Fruit fly (Drosophila melanogaster) whole organism, adult: Measurements from ENCODE around the gene wrm1.
A peak's percentile ranks its signal among the peaks of the same experiment; 100 is the strongest.

Source experiments
- CG11617 ChIP-seq: fragments of 200-800 bp; sonication (Bioruptor generic); optimal IDR thresholded peaks from 2 replicates; lab custom pipeline; 2017; ENCODE audit warnings: mild to moderate bottlenecking, missing biosample characterization, missing genetic modification reagents, missing genetic modification characterization
- CG12768 ChIP-seq: fragments of 200-800 bp; sonication (Bioruptor generic); optimal IDR thresholded peaks from 2 replicates; lab custom pipeline; 2017; ENCODE audit warnings: missing biosample characterization, missing genetic modification characterization, mild to moderate bottlenecking, moderate library complexity, missing genetic modification reagents
- CG14711 ChIP-seq: fragments of 200-800 bp; sonication (Bioruptor generic); optimal IDR thresholded peaks from 2 replicates; lab custom pipeline; 2018; ENCODE audit warnings: missing biosample characterization, mild to moderate bottlenecking, missing genetic modification characterization, moderate library complexity
- CG1620 ChIP-seq: fragments of 200-800 bp; sonication (Bioruptor generic); optimal IDR thresholded peaks from 2 replicates; lab custom pipeline; 2016; ENCODE audit warnings: missing biosample characterization, missing genetic modification characterization
- CG33017 ChIP-seq: fragments of 200-800 bp; sonication (Bioruptor generic); optimal IDR thresholded peaks from 2 replicates; lab custom pipeline; 2018; ENCODE audit warnings: missing biosample characterization, mild to moderate bottlenecking, missing genetic modification characterization, moderate library complexity
- CG5204 ChIP-seq: fragments of 200-800 bp; sonication (Bioruptor generic); optimal IDR thresholded peaks from 2 replicates; lab custom pipeline; 2016; ENCODE audit warnings: missing biosample characterization, missing genetic modification characterization
- CG7045 ChIP-seq: fragments of 200-800 bp; sonication (Bioruptor generic); optimal IDR thresholded peaks from 2 replicates; lab custom pipeline; 2017; ENCODE audit warnings: missing biosample characterization, mild to moderate bottlenecking, missing genetic modification characterization
- CG7101 ChIP-seq: fragments of 200-800 bp; sonication (Bioruptor generic); optimal IDR thresholded peaks from 2 replicates; lab custom pipeline; 2018; ENCODE audit warnings: missing biosample characterization, mild to moderate bottlenecking, missing genetic modification characterization, moderate library complexity
- Clk ChIP-seq: fragments of 200-800 bp; sonication (Bioruptor generic); optimal IDR thresholded peaks from 2 replicates; lab custom pipeline; 2017; ENCODE audit warnings: missing biosample characterization, missing genetic modification characterization
- Crg-1 ChIP-seq: fragments of 200-800 bp; sonication (Bioruptor generic); optimal IDR thresholded peaks from 2 replicates; lab custom pipeline; 2016; ENCODE audit warnings: missing biosample characterization, missing genetic modification characterization
- Hr96 ChIP-seq: fragments of 200-800 bp; sonication (Bioruptor generic); optimal IDR thresholded peaks from 2 replicates; lab custom pipeline; 2016; ENCODE audit warnings: missing biosample characterization, missing genetic modification characterization
- Mnt ChIP-seq: fragments of 200-800 bp; sonication (Bioruptor generic); optimal IDR thresholded peaks from 2 replicates; lab custom pipeline; 2016; ENCODE audit warnings: missing biosample characterization, mild to moderate bottlenecking, missing genetic modification characterization
- bab1 ChIP-seq: fragments of 200-800 bp; sonication (Bioruptor generic); optimal IDR thresholded peaks from 3 replicates; lab custom pipeline; 2019; ENCODE audit warnings: missing biosample characterization, mild to moderate bottlenecking, missing genetic modification characterization, moderate library complexity
- cic ChIP-seq: fragments of 200-800 bp; sonication (Bioruptor generic); optimal IDR thresholded peaks from 2 replicates; lab custom pipeline; 2017; ENCODE audit warnings: missing biosample characterization, mild to moderate bottlenecking, missing genetic modification characterization, moderate library complexity
- cnc ChIP-seq, 2 experiments: fragments of >200 bp; optimal IDR thresholded peaks; 2 replicates each; lab custom pipeline; 2017
- kay ChIP-seq: fragments of 200-800 bp; sonication (Bioruptor generic); peaks from one replicate; lab custom pipeline; 2016; ENCODE audit warnings: missing biosample characterization, missing genetic modification characterization, borderline replicate concordance
- ovo ChIP-seq: fragments of 200-800 bp; sonication (Bioruptor generic); optimal IDR thresholded peaks from 2 replicates; lab custom pipeline; 2016; ENCODE audit warnings: missing biosample characterization, missing genetic modification characterization
- pad ChIP-seq: fragments of 200-800 bp; sonication (Bioruptor generic); optimal IDR thresholded peaks from 3 replicates; lab custom pipeline; 2017; ENCODE audit warnings: missing biosample characterization, missing genetic modification characterization, mild to moderate bottlenecking, moderate library complexity, missing genetic modification reagents
- tj ChIP-seq: fragments of 200-800 bp; sonication (Bioruptor generic); optimal IDR thresholded peaks from 3 replicates; lab custom pipeline; 2017; ENCODE audit warnings: missing biosample characterization, mild to moderate bottlenecking, missing genetic modification characterization, moderate library complexity
- toe ChIP-seq: fragments of 200-800 bp; sonication (Bioruptor generic); optimal IDR thresholded peaks from 2 replicates; lab custom pipeline; 2016; ENCODE audit warnings: missing biosample characterization, missing genetic modification characterization

Gene wrm1

DNA sequence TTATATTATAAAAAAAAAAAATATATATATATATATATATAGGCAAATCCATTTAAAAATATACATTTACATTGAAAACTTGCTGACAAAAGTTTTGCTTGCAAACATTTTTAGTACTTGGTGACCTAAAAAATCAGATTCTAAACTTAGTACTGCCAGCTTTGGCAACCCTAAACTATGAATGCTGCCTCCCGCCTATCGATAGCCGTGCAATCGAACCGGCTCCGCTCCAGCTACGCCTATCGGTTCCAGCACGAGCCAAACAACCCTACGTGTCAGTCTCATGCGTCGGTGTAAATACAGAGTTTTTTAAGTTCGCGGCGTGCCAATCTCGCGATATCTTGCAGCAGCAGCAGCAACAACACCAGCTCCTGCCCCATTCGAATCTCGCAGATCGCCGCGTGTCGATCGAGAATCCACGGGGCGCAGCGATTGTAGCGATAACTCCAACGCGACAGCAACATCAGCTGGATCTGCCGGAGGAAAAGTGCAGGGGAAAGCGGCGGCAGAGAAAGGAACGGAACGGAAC, 25.4 kb upstream of the wrm1 start, which contains the start of gene Sec63:
TSS of gene Sec63 (plus strand) at position 238 of the 529 bp plus-strand sequence.
- TF ChIP-seq CG11617 (GFP tag; lab: Kevin White, UChicago) = peak; percentile 5
- TF ChIP-seq toe (GFP tag; lab: Kevin White, UChicago) = no peak
- TF ChIP-seq CG14711 = peak; percentile 98
- TF ChIP-seq tj = no peak
- TF ChIP-seq Mnt = peak; percentile 12
- no peak for TF ChIP-seq bab1 (GFP tag; lab: Kevin White, UChicago)
- peak; percentile 46 for TF ChIP-seq Hr96
- TF ChIP-seq CG7101 (tag; lab: Kevin White, UChicago) = no peak
- TF ChIP-seq Crg-1 (GFP tag; lab: Kevin White, UChicago) = no peak
- TF ChIP-seq CG12768 = no peak
- no peak for TF ChIP-seq CG7045
- peak; percentile 42 for TF ChIP-seq pad (GFP tag; lab: Kevin White, UChicago)
- no peak for TF ChIP-seq Clk (GFP tag; lab: Kevin White, UChicago)
- no peak for TF ChIP-seq CG33017 (tag; lab: Kevin White, UChicago)
- TF ChIP-seq cic = no peak
- TF ChIP-seq ovo (GFP tag; lab: Kevin White, UChicago) = peak; percentile 49
- TF ChIP-seq cnc (optimal IDR thresholded peaks at IDR 0.05; lab: Kevin White, UChicago) = no peak
- TF ChIP-seq kay = no peak
- no peak for TF ChIP-seq CG5204 (GFP tag; lab: Kevin White, UChicago)
- peak; percentile 40 for TF ChIP-seq CG1620

DNA sequence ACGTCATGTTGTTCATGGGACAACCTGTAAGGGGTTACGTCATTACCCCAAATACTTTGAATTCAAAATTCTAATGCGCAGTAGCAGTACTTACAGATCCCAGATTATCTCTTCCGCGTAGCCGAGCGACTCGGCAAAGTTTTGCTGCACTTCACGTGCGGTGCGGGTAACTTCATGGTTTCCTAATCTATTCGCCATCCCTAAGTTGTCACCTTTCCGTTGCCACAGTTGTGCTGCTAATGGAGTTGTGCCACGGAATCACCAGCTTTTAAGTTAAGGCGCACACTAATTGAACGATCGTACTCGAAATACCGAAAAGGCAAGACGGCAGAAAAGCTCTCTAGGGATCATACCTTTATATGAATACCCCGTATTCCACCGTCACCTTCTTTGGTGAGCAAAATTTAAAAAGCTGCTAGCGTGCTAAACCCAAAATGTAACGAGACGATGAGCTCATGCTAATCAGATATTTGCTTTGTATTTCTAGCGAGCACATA, 24.8 kb upstream of the wrm1 start, which contains the start of gene pst:
TSS of gene pst (minus strand) at position 437 of the 497 bp plus-strand sequence.
- peak; percentile 46 for TF ChIP-seq CG1620
- peak; percentile 43 for TF ChIP-seq CG7101 (tag; lab: Kevin White, UChicago)
- TF ChIP-seq Hr96 = peak; percentile 53
- TF ChIP-seq ovo (GFP tag; lab: Kevin White, UChicago) = no peak
- TF ChIP-seq CG14711 = no peak
- no peak for TF ChIP-seq CG5204 (GFP tag; lab: Kevin White, UChicago)
- TF ChIP-seq Crg-1 (GFP tag; lab: Kevin White, UChicago) = no peak
- TF ChIP-seq cic = no peak
- TF ChIP-seq cnc (optimal IDR thresholded peaks at IDR 0.05; lab: Kevin White, UChicago) = no peak
- TF ChIP-seq CG33017 (tag; lab: Kevin White, UChicago) = peak; percentile 12
- TF ChIP-seq CG7045 = no peak
- TF ChIP-seq CG11617 (GFP tag; lab: Kevin White, UChicago) = peak; percentile 39
- peak; percentile 56 for TF ChIP-seq Mnt
- no peak for TF ChIP-seq kay
- TF ChIP-seq bab1 (GFP tag; lab: Kevin White, UChicago) = peak; percentile 10

DNA sequence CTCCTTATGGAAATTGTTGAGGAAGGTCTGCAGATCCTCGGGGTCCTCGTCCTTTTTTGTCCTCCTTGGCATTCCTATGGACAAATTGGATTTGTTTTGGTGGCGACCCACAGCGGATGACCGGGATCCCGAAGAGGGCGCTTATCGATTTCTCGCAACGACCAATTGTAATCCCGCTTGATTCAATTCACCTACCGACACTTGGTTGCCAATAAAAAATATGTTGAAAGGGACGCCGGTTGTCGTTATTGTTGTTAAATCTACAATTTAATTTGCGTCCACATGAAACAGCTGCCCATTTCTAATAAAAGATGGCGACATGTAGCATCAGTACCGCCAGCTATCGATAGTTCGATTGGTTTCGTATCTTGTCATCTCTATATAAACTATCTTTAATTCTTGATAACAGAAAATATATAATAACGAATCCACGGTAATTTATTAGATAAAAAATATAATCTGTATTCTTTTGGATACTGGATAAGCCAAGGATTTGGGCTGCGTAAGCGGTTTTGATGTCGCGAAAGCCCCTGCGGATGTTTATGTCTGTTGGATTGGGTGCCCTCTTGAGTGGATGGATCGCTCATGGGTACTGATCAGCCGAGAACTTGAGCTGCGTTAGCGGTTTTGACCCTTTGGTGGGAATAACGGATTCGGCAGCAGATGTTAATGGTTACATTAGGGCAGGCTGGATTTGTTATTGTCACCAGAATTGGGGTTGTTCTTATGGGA, 21.5 kb upstream of the wrm1 start, which contains the start of gene CTCF:
TSS of gene CTCF (minus strand) at position 328 of the 732 bp plus-strand sequence.
- no peak for TF ChIP-seq Hr96
- no peak for TF ChIP-seq CG33017 (tag; lab: Kevin White, UChicago)
- TF ChIP-seq CG11617 (GFP tag; lab: Kevin White, UChicago) = peak; percentile 31
- TF ChIP-seq Clk (GFP tag; lab: Kevin White, UChicago) = no peak
- TF ChIP-seq ovo (GFP tag; lab: Kevin White, UChicago) = no peak
- TF ChIP-seq Mnt = peak; percentile 40
- TF ChIP-seq CG12768 = no peak
- no peak for TF ChIP-seq CG5204 (GFP tag; lab: Kevin White, UChicago)
- peak; percentile 22 for TF ChIP-seq CG14711
- no peak for TF ChIP-seq cnc (optimal IDR thresholded peaks at IDR 0.05; lab: Kevin White, UChicago)
- TF ChIP-seq toe (GFP tag; lab: Kevin White, UChicago) = no peak
- peak; percentile 53 for TF ChIP-seq pad (GFP tag; lab: Kevin White, UChicago)
- peak; percentile 29 for TF ChIP-seq CG7101 (tag; lab: Kevin White, UChicago)
- peak; percentile 49 for TF ChIP-seq tj
- peak; percentile 43 for TF ChIP-seq bab1 (GFP tag; lab: Kevin White, UChicago)
- TF ChIP-seq kay = no peak
- TF ChIP-seq cic = peak; percentile 22
- TF ChIP-seq CG7045 = no peak
- TF ChIP-seq Crg-1 (GFP tag; lab: Kevin White, UChicago) = no peak
- TF ChIP-seq CG1620 = no peak

DNA sequence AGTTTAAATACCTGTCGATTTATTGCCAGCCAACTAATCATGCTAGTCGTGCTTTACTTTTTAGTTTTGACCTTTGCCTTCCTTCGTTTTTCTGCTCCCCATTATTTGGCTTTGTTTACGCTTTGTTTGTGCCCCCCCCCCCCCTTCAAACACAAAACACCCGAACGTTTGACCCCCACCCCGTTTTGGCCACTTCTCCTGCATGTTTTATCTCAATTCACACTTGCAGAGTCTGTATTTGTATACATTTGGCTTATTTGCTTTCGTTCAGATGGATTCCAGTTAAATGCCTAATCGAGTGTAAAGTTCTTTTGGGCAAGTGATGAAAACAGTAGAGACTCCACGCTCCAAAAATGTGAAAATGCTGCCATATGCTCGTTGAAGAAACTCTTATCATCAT, 14.3 kb upstream of the wrm1 start:
- TF ChIP-seq CG12768 = no peak
- TF ChIP-seq Hr96 = no peak
- no peak for TF ChIP-seq cic
- TF ChIP-seq tj = no peak
- TF ChIP-seq toe (GFP tag; lab: Kevin White, UChicago) = no peak
- TF ChIP-seq Clk (GFP tag; lab: Kevin White, UChicago) = no peak
- TF ChIP-seq pad (GFP tag; lab: Kevin White, UChicago) = no peak
- TF ChIP-seq ovo (GFP tag; lab: Kevin White, UChicago) = no peak
- no peak for TF ChIP-seq CG14711
- no peak for TF ChIP-seq CG1620
- TF ChIP-seq CG33017 (tag; lab: Kevin White, UChicago) = no peak
- no peak for TF ChIP-seq bab1 (GFP tag; lab: Kevin White, UChicago)
- TF ChIP-seq CG5204 (GFP tag; lab: Kevin White, UChicago) = no peak
- TF ChIP-seq CG7045 = no peak
- no peak for TF ChIP-seq Crg-1 (GFP tag; lab: Kevin White, UChicago)
- no peak for TF ChIP-seq Mnt
- TF ChIP-seq CG11617 (GFP tag; lab: Kevin White, UChicago) = no peak

DNA sequence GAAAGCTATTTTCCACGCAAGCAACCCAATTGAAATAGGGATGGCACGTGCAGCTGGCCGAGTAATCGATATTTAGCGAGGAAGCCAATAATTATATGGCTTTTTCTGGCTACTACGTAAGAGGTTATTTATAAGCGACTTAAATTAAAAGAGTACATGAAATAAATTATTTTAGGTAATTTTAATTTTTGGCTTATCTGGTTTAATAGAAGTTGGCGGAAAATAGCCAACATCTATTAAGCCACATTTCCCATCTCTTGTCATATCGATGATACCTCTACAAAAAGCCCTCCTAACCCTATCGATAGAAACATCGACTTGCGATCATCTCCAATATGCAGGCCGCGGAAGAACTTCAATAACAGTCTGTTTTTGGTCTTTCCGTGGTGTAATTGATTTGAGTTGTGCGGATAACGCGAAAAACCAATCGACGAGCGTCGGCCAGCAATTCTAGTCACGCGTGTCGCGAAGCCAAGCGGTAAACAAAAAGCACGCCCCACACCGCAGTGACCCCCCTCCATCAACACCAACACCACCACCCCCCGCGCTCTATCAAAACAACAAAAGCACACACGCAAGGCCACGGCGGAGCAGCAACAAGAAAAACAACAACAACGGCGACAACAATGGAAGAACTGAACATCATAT, 13.1 kb upstream of the wrm1 start, which contains the start of the genes Srp19 and qm:
TSS of gene Srp19 (minus strand) at position 51 of the 648 bp plus-strand sequence.
TSS of gene qm (plus strand) at position 330 of the 648 bp plus-strand sequence.
- TF ChIP-seq Hr96 (no peak), cnc (optimal IDR thresholded peaks at IDR 0.05; lab: Kevin White, UChicago) (no peak), pad (GFP tag; lab: Kevin White, UChicago) (no peak), CG7045 (no peak), Clk (GFP tag; lab: Kevin White, UChicago) (no peak), CG5204 (GFP tag; lab: Kevin White, UChicago) (no peak), toe (GFP tag; lab: Kevin White, UChicago) (no peak), Crg-1 (GFP tag; lab: Kevin White, UChicago) (no peak), tj (peak; percentile 19), cic (no peak), Mnt (peak; percentile 58), CG33017 (tag; lab: Kevin White, UChicago) (peak; percentile 26), CG1620 (no peak), CG11617 (GFP tag; lab: Kevin White, UChicago) (peak; percentile 29), ovo (GFP tag; lab: Kevin White, UChicago) (peak; percentile 5), CG14711 (peak; percentile 43), CG12768 (peak; percentile 43), kay (no peak), CG7101 (tag; lab: Kevin White, UChicago) (peak; percentile 49), bab1 (GFP tag; lab: Kevin White, UChicago) (peak; percentile 67)
